Fruit fly (Drosophila melanogaster): Measurements from ENCODE around the gene beta4GalNAcTB.

DNA sequence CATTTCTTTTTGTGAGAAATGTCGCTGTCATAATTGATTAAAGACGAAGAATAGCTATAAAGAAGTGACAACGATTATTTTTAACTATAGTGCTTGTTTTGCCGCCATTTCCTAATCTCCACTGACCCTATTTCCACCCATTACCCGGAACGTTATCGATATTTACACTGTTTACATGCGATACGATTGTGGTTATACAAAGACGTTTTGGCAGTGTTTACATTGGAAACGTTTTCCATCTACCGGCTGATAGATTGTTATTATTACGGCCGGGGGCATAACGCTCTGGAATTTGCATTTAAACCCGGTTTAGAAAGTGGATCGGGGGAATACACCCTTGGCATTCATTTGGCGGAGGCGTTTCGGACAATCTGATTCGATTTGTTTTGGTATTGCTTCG is 32.5 kb upstream of the beta4GalNAcTB start:
- TF ChIP-seq CG6792 (GFP tag; optimal IDR thresholded peaks at IDR 0.05) (no peak), Met (GFP tag; optimal IDR thresholded peaks at IDR 0.05) (no peak), CG3919 (GFP tag; optimal IDR thresholded peaks at IDR 0.05) (no peak), OdsH (GFP tag; optimal IDR thresholded peaks at IDR 0.05) (no peak), Smox (GFP tag; optimal IDR thresholded peaks at IDR 0.05) (no peak), Eip93F (GFP tag; optimal IDR thresholded peaks at IDR 0.05) (no peak), CG8119 (GFP tag; IDR thresholded peaks at IDR 0.05) (no peak), Blimp-1 (GFP tag; optimal IDR thresholded peaks at IDR 0.05) (no peak), CG6163 (GFP tag; IDR thresholded peaks at IDR 0.05) (no peak), fd85E (GFP tag; optimal IDR thresholded peaks at IDR 0.05) (no peak)

Measured in whole organism, prepupa.